Fruit fly (Drosophila melanogaster) whole organism, embryonic: ENCODE measurements around the gene aru.
A peak's percentile ranks its signal among the peaks of the same experiment; 100 is the strongest.

ENCODE experiments used
- ATbp ChIP-seq: fragments of 200-800 bp; sonication (Bioruptor generic); optimal IDR thresholded peaks from 2 replicates; lab custom pipeline; 2017; ENCODE audit warnings: missing biosample characterization, mild to moderate bottlenecking, missing genetic modification characterization, missing genetic modification reagents
- Abd-B ChIP-seq: fragments of 200-800 bp; sonication (Bioruptor generic); optimal IDR thresholded peaks from 2 replicates; lab custom pipeline; 2018; ENCODE audit warnings: missing biosample characterization, mild to moderate bottlenecking, missing genetic modification characterization, moderate library complexity
- CG10366 ChIP-seq: fragments of 200-800 bp; sonication (Bioruptor generic); IDR thresholded peaks from 2 replicates; pipeline ENCODE4 v1.3.6; 2022; ENCODE audit warnings: missing biosample characterization, missing genetic modification characterization
- CG11398 ChIP-seq: fragments of 200-800 bp; sonication (Bioruptor generic); optimal IDR thresholded peaks from 2 replicates; lab custom pipeline; 2016; ENCODE audit warnings: missing biosample characterization, missing genetic modification characterization
- CG11456 ChIP-seq: fragments of 200-800 bp; sonication (Bioruptor generic); IDR thresholded peaks from 3 replicates; pipeline ENCODE4 v1.3.6; 2022; ENCODE audit warnings: missing biosample characterization, missing genetic modification characterization
- CG1233 ChIP-seq: fragments of 200-800 bp; sonication (Bioruptor generic); optimal IDR thresholded peaks from 4 replicates; lab custom pipeline; 2018; ENCODE audit warnings: missing biosample characterization, mild to moderate bottlenecking, missing genetic modification characterization
- CG13287 ChIP-seq: fragments of 200-800 bp; sonication (Bioruptor generic); IDR thresholded peaks from 2 replicates; pipeline ENCODE4 v1.3.6; 2022; ENCODE audit warnings: missing biosample characterization, missing genetic modification characterization; ENCODE audit not compliant: partially characterized antibody
- CG13624 ChIP-seq: fragments of 200-800 bp; sonication (Bioruptor generic); optimal IDR thresholded peaks from 2 replicates; lab custom pipeline; 2016; ENCODE audit warnings: missing biosample characterization, missing genetic modification characterization
- CG13894 ChIP-seq: fragments of 200-800 bp; sonication (Bioruptor generic); optimal IDR thresholded peaks from 3 replicates; lab custom pipeline; 2018; ENCODE audit warnings: missing biosample characterization, mild to moderate bottlenecking, missing genetic modification characterization, moderate library complexity
- CG14667 ChIP-seq: fragments of 200-800 bp; sonication (Bioruptor generic); IDR thresholded peaks from 2 replicates; pipeline ENCODE4 v1.3.6; 2022; ENCODE audit warnings: missing biosample characterization, missing genetic modification characterization
- CG34224 ChIP-seq: fragments of 200-800 bp; sonication (Bioruptor generic); IDR thresholded peaks from 3 replicates; pipeline ENCODE4 v1.3.6; 2022; ENCODE audit warnings: missing biosample characterization, missing genetic modification characterization; ENCODE audit not compliant: partially characterized antibody
- CG3838 ChIP-seq: fragments of 200-800 bp; sonication (Bioruptor generic); optimal IDR thresholded peaks from 3 replicates; lab custom pipeline; 2016; ENCODE audit warnings: missing biosample characterization, missing genetic modification characterization
- CG3847 ChIP-seq: fragments of 200-800 bp; sonication (Bioruptor generic); IDR thresholded peaks from 2 replicates; pipeline ENCODE4 v1.3.6; 2022; ENCODE audit warnings: missing biosample characterization, missing genetic modification characterization
- CG4404 ChIP-seq: fragments of 200-800 bp; sonication (Bioruptor generic); IDR thresholded peaks from 2 replicates; pipeline ENCODE4 v1.3.6; 2022; ENCODE audit warnings: missing biosample characterization, missing genetic modification characterization
- CG4854 ChIP-seq: fragments of 200-800 bp; sonication (Bioruptor generic); optimal IDR thresholded peaks from 2 replicates; lab custom pipeline; 2016; ENCODE audit warnings: missing biosample characterization, missing genetic modification characterization, inconsistent platforms
- CG6272 ChIP-seq: fragments of 200-800 bp; sonication (Bioruptor generic); IDR thresholded peaks from 2 replicates; pipeline ENCODE4 v1.3.6; 2022; ENCODE audit warnings: missing biosample characterization, missing genetic modification characterization
- CG6689 ChIP-seq: fragments of 200-800 bp; sonication (Bioruptor generic); IDR thresholded peaks from 2 replicates; pipeline ENCODE4 v1.3.6; 2022; ENCODE audit warnings: missing biosample characterization, missing genetic modification characterization
- CG7372 ChIP-seq: fragments of 200-800 bp; sonication (Bioruptor generic); IDR thresholded peaks from 2 replicates; pipeline ENCODE4 v1.3.6; 2022; ENCODE audit warnings: missing biosample characterization, missing genetic modification characterization
- CG7839 ChIP-seq: fragments of 200-800 bp; sonication (Bioruptor generic); optimal IDR thresholded peaks from 3 replicates; lab custom pipeline; 2018; ENCODE audit warnings: missing biosample characterization, mild to moderate bottlenecking, missing genetic modification characterization, moderate library complexity
- CG9215 ChIP-seq: fragments of 200-800 bp; sonication (Bioruptor generic); IDR thresholded peaks from 2 replicates; pipeline ENCODE4 v1.3.6; 2022; ENCODE audit warnings: missing biosample characterization, missing genetic modification characterization
- CoRest ChIP-seq: fragments of 200-800 bp; sonication (Bioruptor generic); optimal IDR thresholded peaks from 3 replicates; lab custom pipeline; 2018; ENCODE audit warnings: missing biosample characterization, mild to moderate bottlenecking, missing genetic modification characterization, moderate library complexity
- Dad ChIP-seq: fragments of 200-800 bp; sonication (Bioruptor generic); optimal IDR thresholded peaks from 3 replicates; lab custom pipeline; 2016; ENCODE audit warnings: missing biosample characterization, missing genetic modification characterization
- Dek ChIP-seq: fragments of 200-800 bp; sonication (Bioruptor generic); optimal IDR thresholded peaks from 3 replicates; lab custom pipeline; 2019; ENCODE audit warnings: missing biosample characterization, mild to moderate bottlenecking, missing genetic modification characterization, moderate library complexity
- Dll ChIP-seq: fragments of 200-800 bp; sonication (Bioruptor generic); IDR thresholded peaks from 4 replicates; pipeline ENCODE4 v1.3.6; 2022; ENCODE audit warnings: missing biosample characterization, missing genetic modification characterization; ENCODE audit not compliant: partially characterized antibody
- HLH4C ChIP-seq: fragments of 200-800 bp; sonication (Bioruptor generic); IDR thresholded peaks from 3 replicates; pipeline ENCODE4 v1.3.6; 2022; ENCODE audit warnings: missing biosample characterization, missing genetic modification characterization; ENCODE audit not compliant: partially characterized antibody
- Hey ChIP-seq: fragments of 200-800 bp; sonication (Bioruptor generic); optimal IDR thresholded peaks from 3 replicates; lab custom pipeline; 2018; ENCODE audit warnings: missing biosample characterization, mild to moderate bottlenecking, missing genetic modification characterization
- Hr51 ChIP-seq, 2 experiments: fragments of 200-800 bp; sonication (Bioruptor generic); optimal IDR thresholded peaks; 2 replicates in 1 of 2; 3 replicates in 1 of 2; lab custom pipeline; 2016 to 2018; ENCODE audit warnings: missing biosample characterization in 2 of 2, missing genetic modification characterization in 2 of 2, mild to moderate bottlenecking in 1 of 2, moderate library complexity in 1 of 2
- Nf-YB ChIP-seq: fragments of 200-800 bp; sonication (Bioruptor generic); optimal IDR thresholded peaks from 3 replicates; lab custom pipeline; 2019; ENCODE audit warnings: missing biosample characterization, mild to moderate bottlenecking, missing genetic modification characterization, moderate library complexity
- Sox100B ChIP-seq: fragments of 200-800 bp; sonication (Bioruptor generic); optimal IDR thresholded peaks from 3 replicates; lab custom pipeline; 2018; ENCODE audit warnings: missing biosample characterization, mild to moderate bottlenecking, missing genetic modification characterization
- Stat92E ChIP-seq, 3 experiments: fragments of >200 bp in 2 of 3; fragments of 200-800 bp in 1 of 3; sonication (Bioruptor generic) in 1 of 3; optimal IDR thresholded peaks; 2 replicates each; lab custom pipeline; 2017 to 2019; ENCODE audit warnings: missing biosample characterization in 3 of 3, missing genetic modification characterization in 3 of 3, mild to moderate bottlenecking in 1 of 3, moderate library complexity in 1 of 3
- amos ChIP-seq: fragments of 200-800 bp; sonication (Bioruptor generic); IDR thresholded peaks from 2 replicates; pipeline ENCODE4 v1.3.6; 2022; ENCODE audit warnings: missing biosample characterization, missing genetic modification characterization; ENCODE audit not compliant: partially characterized antibody
- bcd ChIP-seq: fragments of 200-800 bp; sonication (Bioruptor generic); optimal IDR thresholded peaks from 2 replicates; lab custom pipeline; 2017; ENCODE audit warnings: missing biosample characterization, mild to moderate bottlenecking, missing genetic modification characterization
- corto ChIP-seq: fragments of 200-800 bp; sonication (Bioruptor generic); optimal IDR thresholded peaks from 2 replicates; lab custom pipeline; 2016; ENCODE audit warnings: missing biosample characterization, mild to moderate bottlenecking, missing genetic modification characterization, moderate library complexity
- crol ChIP-seq: fragments of 200-800 bp; sonication (Bioruptor generic); IDR thresholded peaks from 2 replicates; pipeline ENCODE4 v1.3.6; 2022; ENCODE audit warnings: missing biosample characterization, missing genetic modification characterization
- dimm ChIP-seq: fragments of 200-800 bp; sonication (Bioruptor generic); IDR thresholded peaks from 2 replicates; pipeline ENCODE4 v1.3.6; 2022; ENCODE audit warnings: missing biosample characterization, missing genetic modification characterization
- dmrt99B ChIP-seq: fragments of 200-800 bp; sonication (Bioruptor generic); optimal IDR thresholded peaks from 2 replicates; lab custom pipeline; 2018; ENCODE audit warnings: missing biosample characterization, mild to moderate bottlenecking, missing genetic modification characterization, moderate library complexity
- gsb ChIP-seq: fragments of 200-800 bp; sonication (Bioruptor generic); IDR thresholded peaks from 2 replicates; pipeline ENCODE4 v1.3.6; 2022; ENCODE audit warnings: missing biosample characterization, missing genetic modification characterization
- org-1 ChIP-seq: fragments of 200-800 bp; sonication (Bioruptor generic); optimal IDR thresholded peaks from 2 replicates; lab custom pipeline; 2017; ENCODE audit warnings: missing biosample characterization, missing genetic modification characterization
- otp ChIP-seq: fragments of 200-800 bp; sonication (Bioruptor generic); IDR thresholded peaks from 3 replicates; pipeline ENCODE4, ENCODE4 v1.3.6; 2022; ENCODE audit warnings: missing biosample characterization, missing genetic modification characterization
- prd ChIP-seq, 3 experiments: fragments of >200 bp in 2 of 3; fragments of 200-800 bp in 1 of 3; sonication (Bioruptor generic) in 1 of 3; optimal IDR thresholded peaks in 2 of 3; IDR thresholded peaks in 1 of 3; 2 replicates in 2 of 3; 3 replicates in 1 of 3; pipeline versions ENCODE4 v1.3.6 to Lab custom; 2017 to 2022; ENCODE audit warnings: missing biosample characterization in 1 of 3, missing genetic modification characterization in 1 of 3
- pzg ChIP-seq: fragments of 200-800 bp; sonication (Bioruptor generic); optimal IDR thresholded peaks from 3 replicates; lab custom pipeline; 2018; ENCODE audit warnings: missing biosample characterization, mild to moderate bottlenecking, missing genetic modification characterization, moderate library complexity
- sc ChIP-seq, 3 experiments: fragments of >200 bp in 2 of 3; fragments of 200-800 bp in 1 of 3; sonication (Bioruptor generic) in 1 of 3; optimal IDR thresholded peaks; 2 replicates in 2 of 3; 3 replicates in 1 of 3; lab custom pipeline; 2017; ENCODE audit warnings: mild to moderate bottlenecking in 1 of 3, missing biosample characterization in 1 of 3, missing genetic modification characterization in 1 of 3, missing genetic modification reagents in 1 of 3
- sqz ChIP-seq: fragments of 200-800 bp; sonication (Bioruptor generic); optimal IDR thresholded peaks from 3 replicates; lab custom pipeline; 2018; ENCODE audit warnings: missing biosample characterization, mild to moderate bottlenecking, missing genetic modification characterization
- ttk ChIP-seq: fragments of 200-800 bp; sonication (Bioruptor generic); IDR thresholded peaks from 2 replicates; pipeline ENCODE4 v2.1.2; 2022; ENCODE audit warnings: missing biosample characterization, missing genetic modification characterization
- twi ChIP-seq: fragments of 200-800 bp; optimal IDR thresholded peaks from 2 replicates; lab custom pipeline; 2019; ENCODE audit warnings: missing biosample characterization, mild to moderate bottlenecking, missing genetic modification characterization, moderate library complexity
- usp ChIP-seq: fragments of >200 bp; optimal IDR thresholded peaks from 2 replicates; lab custom pipeline; 2017; ENCODE audit warnings: missing biosample characterization, missing genetic modification characterization
- zfh1 ChIP-seq: fragments of 200-800 bp; sonication (Bioruptor generic); IDR thresholded peaks from 3 replicates; pipeline ENCODE4 v1.3.6; 2022; ENCODE audit warnings: missing biosample characterization, missing genetic modification characterization

Gene aru

dm6 chr2L:866950-867744 lies 1.0 kb downstream of the aru start (continued):
- TF ChIP-seq Abd-B (GFP tag; lab: Kevin White, UChicago) = peak; percentile 91
- TF ChIP-seq Stat92E (GFP tag; optimal IDR thresholded peaks at IDR 0.05; lab: Kevin White, UChicago) = peak in 1 of 3 experiments; percentile 66
- peak; percentile 92 for TF ChIP-seq dimm
- TF ChIP-seq CG14667 = peak; percentile 89
- TF ChIP-seq bcd (GFP tag; lab: Kevin White, UChicago) = peak; percentile 92
- TF ChIP-seq CG6689 (GFP tag; lab: Robert Waterston, UW) = peak; percentile 93
- TF ChIP-seq crol (GFP tag; lab: Robert Waterston, UW) = peak; percentile 100
- no peak; the same call in 2 of the 3 replicates for TF ChIP-seq HLH4C (GFP tag; lab: Robert Waterston, UW)
- peak; percentile 96 for TF ChIP-seq CG10366 (GFP tag; lab: Robert Waterston, UW)
- TF ChIP-seq dmrt99B (tag; lab: Kevin White, UChicago) = peak; percentile 95
- peak; percentile 94 for TF ChIP-seq gsb (GFP tag; lab: Robert Waterston, UW)
- TF ChIP-seq Dll (GFP tag; lab: Robert Waterston, UW) = no peak
- TF ChIP-seq CG13624 (GFP tag; lab: Kevin White, UChicago) = peak; percentile 93
- TF ChIP-seq sqz = peak; percentile 80
- TF ChIP-seq twi (tag; lab: Kevin White, UChicago) = peak; percentile 83
- peak; percentile 85 for TF ChIP-seq Sox100B
- TF ChIP-seq prd (optimal IDR thresholded peaks at IDR 0.05; lab: Kevin White, UChicago) = no peak
- peak; percentile 97 for TF ChIP-seq prd (GFP tag; IDR thresholded peaks at IDR 0.05; lab: Robert Waterston, UW)
- peak; percentile 95 for TF ChIP-seq CG11456
- TF ChIP-seq usp = no peak
- peak; percentile 89 for TF ChIP-seq corto (GFP tag; lab: Kevin White, UChicago)
- TF ChIP-seq ttk (GFP tag; lab: Robert Waterston, UW) = peak; percentile 90
- TF ChIP-seq ATbp (GFP tag; lab: Kevin White, UChicago) = peak; percentile 90
- peak; percentile 93 for TF ChIP-seq CG4404 (GFP tag; lab: Robert Waterston, UW)
- peak; percentile 90 for TF ChIP-seq Dad (GFP tag; lab: Kevin White, UChicago)
- TF ChIP-seq CG7839 (tag; lab: Kevin White, UChicago) = peak; percentile 95
- TF ChIP-seq CG6272 (GFP tag; lab: Robert Waterston, UW) = peak; percentile 94
- peak; percentile 89 for TF ChIP-seq org-1 (GFP tag; lab: Kevin White, UChicago)
- TF ChIP-seq Hey (tag; lab: Kevin White, UChicago) = peak; percentile 73
- peak; percentile 62 for TF ChIP-seq CG3838 (GFP tag; lab: Kevin White, UChicago)
- TF ChIP-seq Nf-YB (GFP tag; lab: Kevin White, UChicago) = peak; percentile 73
- peak; percentile 90 for TF ChIP-seq CG4854 (GFP tag; lab: Kevin White, UChicago)
- peak; percentile 93 for TF ChIP-seq CG3847 (GFP tag; lab: Robert Waterston, UW)
- TF ChIP-seq CG13894 (tag; lab: Kevin White, UChicago) = peak; percentile 89
- peak; percentile 93 for TF ChIP-seq CG7372 (GFP tag; lab: Robert Waterston, UW)
- peak; percentile 96 for TF ChIP-seq zfh1 (GFP tag; lab: Robert Waterston, UW)
- TF ChIP-seq CG13287 (GFP tag; lab: Robert Waterston, UW) = peak; percentile 12; the same call in 1 of the 2 replicates
- 0 out of 2 replicates have a peak, but pooled peaks have one; percentile 14 for TF ChIP-seq amos (GFP tag; lab: Robert Waterston, UW)
- peak; percentile 93 for TF ChIP-seq CG9215 (GFP tag; lab: Robert Waterston, UW)
- TF ChIP-seq Hr51 (GFP tag; optimal IDR thresholded peaks at IDR 0.05; lab: Kevin White, UChicago) = peak; percentile 87 to 93
- peak; percentile 80 for TF ChIP-seq CG11398
- TF ChIP-seq CoRest (tag; lab: Kevin White, UChicago) = peak; percentile 94
- TF ChIP-seq sc (optimal IDR thresholded peaks at IDR 0.05; lab: Kevin White, UChicago) = no peak
- peak; percentile 75 for TF ChIP-seq sc (GFP tag; optimal IDR thresholded peaks at IDR 0.05; lab: Kevin White, UChicago)
- TF ChIP-seq Dek (tag; lab: Kevin White, UChicago) = peak; percentile 93
- TF ChIP-seq otp (GFP tag; lab: Robert Waterston, UW) = peak; percentile 93
- peak; percentile 14 for TF ChIP-seq pzg (GFP tag; lab: Kevin White, UChicago)
- TF ChIP-seq CG1233 (GFP tag; lab: Kevin White, UChicago) = peak; percentile 93
- TF ChIP-seq CG34224 (GFP tag; lab: Robert Waterston, UW) = no peak
